Fruit fly (Drosophila melanogaster) whole organism, adult: ENCODE data around the gene rdx.

Experiments
- CG11617 ChIP-seq: fragments of 200-800 bp; sonication (Bioruptor generic); optimal IDR thresholded peaks from 2 replicates; lab custom pipeline; 2017; ENCODE audit warnings: mild to moderate bottlenecking, missing biosample characterization, missing genetic modification reagents, missing genetic modification characterization
- CG12768 ChIP-seq: fragments of 200-800 bp; sonication (Bioruptor generic); optimal IDR thresholded peaks from 2 replicates; lab custom pipeline; 2017; ENCODE audit warnings: missing biosample characterization, missing genetic modification characterization, mild to moderate bottlenecking, moderate library complexity, missing genetic modification reagents
- CG14711 ChIP-seq: fragments of 200-800 bp; sonication (Bioruptor generic); optimal IDR thresholded peaks from 2 replicates; lab custom pipeline; 2018; ENCODE audit warnings: missing biosample characterization, mild to moderate bottlenecking, missing genetic modification characterization, moderate library complexity
- CG1620 ChIP-seq: fragments of 200-800 bp; sonication (Bioruptor generic); optimal IDR thresholded peaks from 2 replicates; lab custom pipeline; 2016; ENCODE audit warnings: missing biosample characterization, missing genetic modification characterization
- CG33017 ChIP-seq: fragments of 200-800 bp; sonication (Bioruptor generic); optimal IDR thresholded peaks from 2 replicates; lab custom pipeline; 2018; ENCODE audit warnings: missing biosample characterization, mild to moderate bottlenecking, missing genetic modification characterization, moderate library complexity
- CG5204 ChIP-seq: fragments of 200-800 bp; sonication (Bioruptor generic); optimal IDR thresholded peaks from 2 replicates; lab custom pipeline; 2016; ENCODE audit warnings: missing biosample characterization, missing genetic modification characterization
- CG7045 ChIP-seq: fragments of 200-800 bp; sonication (Bioruptor generic); optimal IDR thresholded peaks from 2 replicates; lab custom pipeline; 2017; ENCODE audit warnings: missing biosample characterization, mild to moderate bottlenecking, missing genetic modification characterization
- CG7101 ChIP-seq: fragments of 200-800 bp; sonication (Bioruptor generic); optimal IDR thresholded peaks from 2 replicates; lab custom pipeline; 2018; ENCODE audit warnings: missing biosample characterization, mild to moderate bottlenecking, missing genetic modification characterization, moderate library complexity
- Clk ChIP-seq: fragments of 200-800 bp; sonication (Bioruptor generic); optimal IDR thresholded peaks from 2 replicates; lab custom pipeline; 2017; ENCODE audit warnings: missing biosample characterization, missing genetic modification characterization
- Crg-1 ChIP-seq: fragments of 200-800 bp; sonication (Bioruptor generic); optimal IDR thresholded peaks from 2 replicates; lab custom pipeline; 2016; ENCODE audit warnings: missing biosample characterization, missing genetic modification characterization
- Hr96 ChIP-seq: fragments of 200-800 bp; sonication (Bioruptor generic); optimal IDR thresholded peaks from 2 replicates; lab custom pipeline; 2016; ENCODE audit warnings: missing biosample characterization, missing genetic modification characterization
- Mnt ChIP-seq: fragments of 200-800 bp; sonication (Bioruptor generic); optimal IDR thresholded peaks from 2 replicates; lab custom pipeline; 2016; ENCODE audit warnings: missing biosample characterization, mild to moderate bottlenecking, missing genetic modification characterization
- bab1 ChIP-seq: fragments of 200-800 bp; sonication (Bioruptor generic); optimal IDR thresholded peaks from 3 replicates; lab custom pipeline; 2019; ENCODE audit warnings: missing biosample characterization, mild to moderate bottlenecking, missing genetic modification characterization, moderate library complexity
- cic ChIP-seq: fragments of 200-800 bp; sonication (Bioruptor generic); optimal IDR thresholded peaks from 2 replicates; lab custom pipeline; 2017; ENCODE audit warnings: missing biosample characterization, mild to moderate bottlenecking, missing genetic modification characterization, moderate library complexity
- cnc ChIP-seq, 2 experiments: fragments of >200 bp; optimal IDR thresholded peaks; 2 replicates each; lab custom pipeline; 2017
- kay ChIP-seq: fragments of 200-800 bp; sonication (Bioruptor generic); peaks from one replicate; lab custom pipeline; 2016; ENCODE audit warnings: missing biosample characterization, missing genetic modification characterization, borderline replicate concordance
- ovo ChIP-seq: fragments of 200-800 bp; sonication (Bioruptor generic); optimal IDR thresholded peaks from 2 replicates; lab custom pipeline; 2016; ENCODE audit warnings: missing biosample characterization, missing genetic modification characterization
- pad ChIP-seq: fragments of 200-800 bp; sonication (Bioruptor generic); optimal IDR thresholded peaks from 3 replicates; lab custom pipeline; 2017; ENCODE audit warnings: missing biosample characterization, missing genetic modification characterization, mild to moderate bottlenecking, moderate library complexity, missing genetic modification reagents
- tj ChIP-seq: fragments of 200-800 bp; sonication (Bioruptor generic); optimal IDR thresholded peaks from 3 replicates; lab custom pipeline; 2017; ENCODE audit warnings: missing biosample characterization, mild to moderate bottlenecking, missing genetic modification characterization, moderate library complexity
- toe ChIP-seq: fragments of 200-800 bp; sonication (Bioruptor generic); optimal IDR thresholded peaks from 2 replicates; lab custom pipeline; 2016; ENCODE audit warnings: missing biosample characterization, missing genetic modification characterization

The rdx gene

dm6 chr3R:13945712-13946111 lies 86.1 kb downstream of the rdx start, which contains the start of gene Art6:
TSS of gene Art6 (minus strand) at chr3R:13945812.
- TF ChIP-seq kay, result no peak
- TF ChIP-seq CG11617 (GFP tag; lab: Kevin White, UChicago), result no peak
- TF ChIP-seq CG7101 (tag; lab: Kevin White, UChicago), result no peak
- TF ChIP-seq Crg-1 (GFP tag; lab: Kevin White, UChicago), result no peak
- TF ChIP-seq Hr96 (GFP tag; lab: Kevin White, UChicago), result no peak
- no peak for TF ChIP-seq toe
- TF ChIP-seq CG7045 (GFP tag; lab: Kevin White, UChicago), result no peak
- no peak for TF ChIP-seq CG33017
- TF ChIP-seq CG14711 (tag; lab: Kevin White, UChicago), result no peak
- TF ChIP-seq Clk, result no peak
- no peak for TF ChIP-seq CG5204 (GFP tag; lab: Kevin White, UChicago)
- TF ChIP-seq cnc (optimal IDR thresholded peaks at IDR 0.05; lab: Kevin White, UChicago), result no peak
- no peak for TF ChIP-seq bab1 (GFP tag; lab: Kevin White, UChicago)
- no peak for TF ChIP-seq Mnt (GFP tag; lab: Kevin White, UChicago)
- no peak for TF ChIP-seq tj (GFP tag; lab: Kevin White, UChicago)
- no peak for TF ChIP-seq ovo
- TF ChIP-seq cic (GFP tag; lab: Kevin White, UChicago), result no peak

DNA sequence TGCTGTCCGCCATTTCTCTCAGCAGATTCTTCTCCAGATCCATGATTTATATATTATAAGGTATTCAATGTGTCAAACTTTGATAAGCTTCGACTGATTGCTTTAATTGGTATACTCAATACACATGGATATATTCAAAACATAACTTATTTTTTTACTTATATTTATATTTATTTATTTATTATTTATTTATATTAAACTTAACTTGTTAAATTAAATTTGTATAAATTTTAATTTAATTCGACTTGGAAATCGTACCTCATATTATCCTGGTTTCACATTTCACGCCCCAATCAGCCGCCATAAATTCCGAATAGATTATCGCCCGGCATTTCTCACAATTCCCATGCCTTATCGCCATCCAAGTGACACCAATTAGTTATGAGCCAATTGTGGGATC lies 88.5 kb downstream of the rdx start, which contains the start of gene Art9:
Art9 (minus strand) TSS at position 101 of the 400 bp plus-strand sequence.
- TF ChIP-seq tj (GFP tag; lab: Kevin White, UChicago) (no peak), cnc (optimal IDR thresholded peaks at IDR 0.05; lab: Kevin White, UChicago) (no peak), CG1620 (GFP tag; lab: Kevin White, UChicago) (no peak), cic (GFP tag; lab: Kevin White, UChicago) (no peak), CG14711 (tag; lab: Kevin White, UChicago) (no peak), toe (no peak), CG33017 (no peak), CG7045 (GFP tag; lab: Kevin White, UChicago) (no peak), Mnt (GFP tag; lab: Kevin White, UChicago) (no peak), pad (GFP tag; lab: Kevin White, UChicago) (no peak)

- TF ChIP-seq cic (GFP tag; lab: Kevin White, UChicago) (no peak), bab1 (GFP tag; lab: Kevin White, UChicago) (no peak), toe (no peak), CG12768 (GFP tag; lab: Kevin White, UChicago) (no peak)
Measured at dm6 chr3R:13941390-13941789, 90.5 kb downstream of the rdx start.

dm6 chr3R:13939353-13940049 lies 92.4 kb downstream of the rdx start:
- TF ChIP-seq CG11617 (GFP tag; lab: Kevin White, UChicago) (no peak), pad (GFP tag; lab: Kevin White, UChicago) (no peak), cnc (optimal IDR thresholded peaks at IDR 0.05; lab: Kevin White, UChicago) (no peak), kay (no peak), Hr96 (GFP tag; lab: Kevin White, UChicago) (no peak), ovo (no peak), CG14711 (tag; lab: Kevin White, UChicago) (no peak), CG12768 (GFP tag; lab: Kevin White, UChicago) (no peak), CG33017 (no peak), CG7101 (tag; lab: Kevin White, UChicago) (no peak), tj (GFP tag; lab: Kevin White, UChicago) (no peak), Crg-1 (GFP tag; lab: Kevin White, UChicago) (no peak), toe (no peak), bab1 (GFP tag; lab: Kevin White, UChicago) (no peak), cic (GFP tag; lab: Kevin White, UChicago) (no peak)

DNA sequence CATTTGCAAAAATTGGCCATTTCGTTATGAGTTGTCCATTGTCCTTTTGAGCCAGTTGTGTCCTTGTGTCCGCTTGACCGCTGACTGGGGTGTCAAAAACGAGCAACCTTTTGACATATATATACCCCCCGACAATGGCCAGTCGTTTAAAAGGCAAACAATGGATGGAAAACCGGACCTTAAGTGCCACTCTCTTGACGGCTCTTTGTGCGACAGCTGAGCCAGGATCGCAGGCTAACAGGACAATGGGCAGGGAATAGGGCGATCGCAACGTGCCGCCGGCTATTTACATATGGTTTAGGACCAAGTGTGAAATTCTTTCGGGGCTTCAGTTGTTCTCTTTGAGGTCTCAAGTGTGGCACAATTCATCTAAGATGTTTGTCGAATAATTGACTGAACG lies 95.5 kb downstream of the rdx start:
- TF ChIP-seq CG33017 (no peak), tj (GFP tag; lab: Kevin White, UChicago) (no peak), pad (GFP tag; lab: Kevin White, UChicago) (no peak), CG7045 (GFP tag; lab: Kevin White, UChicago) (no peak), Clk (no peak), ovo (no peak), toe (no peak), CG1620 (GFP tag; lab: Kevin White, UChicago) (no peak), Crg-1 (GFP tag; lab: Kevin White, UChicago) (no peak), CG11617 (GFP tag; lab: Kevin White, UChicago) (no peak), cnc (optimal IDR thresholded peaks at IDR 0.05; lab: Kevin White, UChicago) (no peak), CG5204 (GFP tag; lab: Kevin White, UChicago) (no peak), kay (no peak), bab1 (GFP tag; lab: Kevin White, UChicago) (no peak), cic (GFP tag; lab: Kevin White, UChicago) (no peak), CG14711 (tag; lab: Kevin White, UChicago) (no peak), CG12768 (GFP tag; lab: Kevin White, UChicago) (no peak)

- no peak for TF ChIP-seq tj (GFP tag; lab: Kevin White, UChicago)
- TF ChIP-seq CG11617 (GFP tag; lab: Kevin White, UChicago), result no peak
- no peak for TF ChIP-seq cnc (optimal IDR thresholded peaks at IDR 0.05; lab: Kevin White, UChicago)
- TF ChIP-seq pad (GFP tag; lab: Kevin White, UChicago), result no peak
- no peak for TF ChIP-seq ovo
- no peak for TF ChIP-seq CG33017
- TF ChIP-seq CG12768 (GFP tag; lab: Kevin White, UChicago), result no peak
- TF ChIP-seq Clk, result no peak
- TF ChIP-seq CG14711 (tag; lab: Kevin White, UChicago), result no peak
- TF ChIP-seq toe, result no peak
- TF ChIP-seq Crg-1 (GFP tag; lab: Kevin White, UChicago), result no peak
- no peak for TF ChIP-seq Mnt (GFP tag; lab: Kevin White, UChicago)
- TF ChIP-seq Hr96 (GFP tag; lab: Kevin White, UChicago), result no peak
- TF ChIP-seq kay, result no peak
- TF ChIP-seq CG7101 (tag; lab: Kevin White, UChicago), result no peak
- TF ChIP-seq CG5204 (GFP tag; lab: Kevin White, UChicago), result no peak
- no peak for TF ChIP-seq cic (GFP tag; lab: Kevin White, UChicago)
- TF ChIP-seq CG1620 (GFP tag; lab: Kevin White, UChicago), result no peak
- no peak for TF ChIP-seq bab1 (GFP tag; lab: Kevin White, UChicago)
Measured at dm6 chr3R:13934618-13935017, 97.2 kb downstream of the rdx start.
